Fruit fly (Drosophila melanogaster) whole organism, embryonic: ENCODE measurements around the gene CG10694.

Experiments
- Ada2b ChIP-seq: fragments of 200-800 bp; sonication (Bioruptor generic); IDR thresholded peaks from 2 replicates; pipeline ENCODE4 v1.3.6; 2022; ENCODE audit warnings: missing biosample characterization, missing genetic modification characterization
- Atf3 ChIP-seq: fragments of 200-800 bp; sonication (Bioruptor generic); optimal IDR thresholded peaks from 3 replicates; lab custom pipeline; 2016; ENCODE audit warnings: missing biosample characterization, missing genetic modification characterization
- B-H2 ChIP-seq: fragments of 200-800 bp; sonication (Bioruptor generic); optimal IDR thresholded peaks from 2 replicates; lab custom pipeline; 2018; ENCODE audit warnings: missing biosample characterization, mild to moderate bottlenecking, missing genetic modification characterization
- BtbVII ChIP-seq: fragments of 200-800 bp; sonication (Bioruptor generic); optimal IDR thresholded peaks from 3 replicates; lab custom pipeline; 2017; ENCODE audit warnings: missing biosample characterization, mild to moderate bottlenecking, missing genetic modification characterization
- CG10267 ChIP-seq: fragments of 200-800 bp; sonication (Bioruptor generic); optimal IDR thresholded peaks from 2 replicates; lab custom pipeline; 2018; ENCODE audit warnings: missing biosample characterization, mild to moderate bottlenecking, missing genetic modification characterization, moderate library complexity
- CG10543 ChIP-seq: fragments of 200-800 bp; sonication (Bioruptor generic); optimal IDR thresholded peaks from 3 replicates; lab custom pipeline; 2017; ENCODE audit warnings: missing biosample characterization, mild to moderate bottlenecking, missing genetic modification characterization, moderate library complexity
- CG10565 ChIP-seq: fragments of 200-800 bp; sonication (Bioruptor generic); optimal IDR thresholded peaks from 3 replicates; lab custom pipeline; 2016; ENCODE audit warnings: missing biosample characterization, mild to moderate bottlenecking, missing genetic modification characterization
- CG11695 ChIP-seq: fragments of 200-800 bp; sonication (Bioruptor generic); IDR thresholded peaks from 3 replicates; pipeline ENCODE4 v1.3.6; 2022; ENCODE audit warnings: missing biosample characterization, missing genetic modification characterization
- CG12659 ChIP-seq: fragments of 200-800 bp; sonication (Bioruptor generic); optimal IDR thresholded peaks from 3 replicates; lab custom pipeline; 2017; ENCODE audit warnings: mild to moderate bottlenecking, missing biosample characterization, missing genetic modification reagents, missing genetic modification characterization
- CG12942 ChIP-seq: fragments of 200-800 bp; sonication (Bioruptor generic); optimal IDR thresholded peaks from 3 replicates; lab custom pipeline; 2016; ENCODE audit warnings: missing biosample characterization, missing genetic modification characterization
- CG13894 ChIP-seq: fragments of 200-800 bp; sonication (Bioruptor generic); optimal IDR thresholded peaks from 3 replicates; lab custom pipeline; 2018; ENCODE audit warnings: missing biosample characterization, mild to moderate bottlenecking, missing genetic modification characterization, moderate library complexity
- CG14860 ChIP-seq: fragments of 200-800 bp; sonication (Bioruptor generic); IDR thresholded peaks from 3 replicates; pipeline ENCODE4 v1.3.6; 2022; ENCODE audit warnings: missing biosample characterization, missing genetic modification characterization; ENCODE audit not compliant: partially characterized antibody
- CG15269 ChIP-seq: fragments of 200-800 bp; sonication (Bioruptor generic); optimal IDR thresholded peaks from 2 replicates; lab custom pipeline; 2018; ENCODE audit warnings: missing biosample characterization, mild to moderate bottlenecking, missing genetic modification characterization, moderate library complexity
- CG15514 ChIP-seq: fragments of 200-800 bp; sonication (Bioruptor generic); optimal IDR thresholded peaks from 3 replicates; lab custom pipeline; 2017; ENCODE audit warnings: missing biosample characterization, missing genetic modification characterization, mild to moderate bottlenecking, moderate library complexity, missing genetic modification reagents
- CG18476 ChIP-seq: fragments of 200-800 bp; sonication (Bioruptor generic); optimal IDR thresholded peaks from 2 replicates; lab custom pipeline; 2016; ENCODE audit warnings: missing biosample characterization, mild to moderate bottlenecking, missing genetic modification characterization
- CG2678 ChIP-seq: fragments of 200-800 bp; sonication (Bioruptor generic); optimal IDR thresholded peaks from 3 replicates; lab custom pipeline; 2019; ENCODE audit warnings: missing biosample characterization, mild to moderate bottlenecking, missing genetic modification characterization, moderate library complexity
- CG3065 ChIP-seq: fragments of 200-800 bp; sonication (Bioruptor generic); optimal IDR thresholded peaks from 2 replicates; lab custom pipeline; 2016; ENCODE audit warnings: missing biosample characterization, missing genetic modification characterization
- CG3407 ChIP-seq: fragments of 200-800 bp; sonication (Bioruptor generic); optimal IDR thresholded peaks from 2 replicates; lab custom pipeline; 2018; ENCODE audit warnings: missing biosample characterization, mild to moderate bottlenecking, missing genetic modification characterization
- CG4360 ChIP-seq: fragments of 200-800 bp; sonication (Bioruptor generic); IDR thresholded peaks from 2 replicates; pipeline ENCODE4 v1.3.6; 2022; ENCODE audit warnings: missing biosample characterization, missing genetic modification characterization
- CG6254 ChIP-seq: fragments of 200-800 bp; sonication (Bioruptor generic); optimal IDR thresholded peaks from 3 replicates; lab custom pipeline; 2017; ENCODE audit warnings: mild to moderate bottlenecking, missing biosample characterization, missing genetic modification reagents, missing genetic modification characterization
- CG6689 ChIP-seq: fragments of 200-800 bp; sonication (Bioruptor generic); IDR thresholded peaks from 2 replicates; pipeline ENCODE4 v1.3.6; 2022; ENCODE audit warnings: missing biosample characterization, missing genetic modification characterization
- CG6765 ChIP-seq: fragments of 200-800 bp; sonication (Bioruptor generic); optimal IDR thresholded peaks from 3 replicates; lab custom pipeline; 2017; ENCODE audit warnings: missing biosample characterization, mild to moderate bottlenecking, missing genetic modification characterization
- CG7556 ChIP-seq: fragments of 200-800 bp; sonication (Bioruptor generic); optimal IDR thresholded peaks from 2 replicates; lab custom pipeline; 2017; ENCODE audit warnings: missing biosample characterization, mild to moderate bottlenecking, missing genetic modification characterization
- CG7928 ChIP-seq: fragments of 200-800 bp; sonication (Bioruptor generic); optimal IDR thresholded peaks from 2 replicates; lab custom pipeline; 2017; ENCODE audit warnings: missing biosample characterization, mild to moderate bottlenecking, missing genetic modification characterization
- CG8281 ChIP-seq: fragments of 200-800 bp; sonication (Bioruptor generic); optimal IDR thresholded peaks from 2 replicates; lab custom pipeline; 2018; ENCODE audit warnings: missing biosample characterization, mild to moderate bottlenecking, missing genetic modification characterization, moderate library complexity
- Fer2 ChIP-seq: fragments of 200-800 bp; sonication (Bioruptor generic); optimal IDR thresholded peaks from 2 replicates; lab custom pipeline; 2018; ENCODE audit warnings: missing biosample characterization, mild to moderate bottlenecking, missing genetic modification characterization, moderate library complexity
- Fer3 ChIP-seq: fragments of 200-800 bp; sonication (Bioruptor generic); optimal IDR thresholded peaks from 2 replicates; lab custom pipeline; 2018; ENCODE audit warnings: missing biosample characterization, mild to moderate bottlenecking, missing genetic modification characterization, moderate library complexity
- Hmr ChIP-seq: fragments of 200-800 bp; sonication (Bioruptor generic); optimal IDR thresholded peaks from 3 replicates; lab custom pipeline; 2017; ENCODE audit warnings: mild to moderate bottlenecking, missing biosample characterization, missing genetic modification reagents, missing genetic modification characterization
- Meics ChIP-seq: fragments of 200-800 bp; sonication (Bioruptor generic); optimal IDR thresholded peaks from 2 replicates; lab custom pipeline; 2017; ENCODE audit warnings: missing biosample characterization, mild to moderate bottlenecking, missing genetic modification characterization
- Optix ChIP-seq: fragments of 200-800 bp; sonication (Bioruptor generic); IDR thresholded peaks from 3 replicates; pipeline ENCODE4 v1.3.6; 2022; ENCODE audit warnings: missing biosample characterization, missing genetic modification characterization
- ap ChIP-seq: fragments of 200-800 bp; sonication (Bioruptor generic); IDR thresholded peaks from 2 replicates; pipeline ENCODE4 v1.3.6; 2022; ENCODE audit warnings: missing biosample characterization, missing genetic modification characterization
- cas ChIP-seq: fragments of 200-800 bp; sonication (Bioruptor generic); IDR thresholded peaks from 2 replicates; pipeline ENCODE4 v1.3.6; 2022; ENCODE audit warnings: missing biosample characterization, missing genetic modification characterization
- cg ChIP-seq: fragments of 200-800 bp; sonication (Bioruptor generic); optimal IDR thresholded peaks from 3 replicates; lab custom pipeline; 2019; ENCODE audit warnings: missing biosample characterization, mild to moderate bottlenecking, missing genetic modification characterization, moderate library complexity
- dan ChIP-seq: fragments of 200-800 bp; sonication (Bioruptor generic); IDR thresholded peaks from 2 replicates; pipeline ENCODE4 v1.3.6; 2022; ENCODE audit warnings: missing biosample characterization, missing genetic modification characterization
- dmrt11E ChIP-seq: fragments of 200-800 bp; sonication (Bioruptor generic); optimal IDR thresholded peaks from 3 replicates; lab custom pipeline; 2018; ENCODE audit warnings: missing biosample characterization, mild to moderate bottlenecking, missing genetic modification characterization, moderate library complexity
- emc ChIP-seq: fragments of 200-800 bp; sonication (Bioruptor generic); optimal IDR thresholded peaks from 2 replicates; lab custom pipeline; 2016; ENCODE audit warnings: missing biosample characterization, missing genetic modification characterization
- ems ChIP-seq: fragments of 200-800 bp; sonication (Bioruptor generic); optimal IDR thresholded peaks from 3 replicates; lab custom pipeline; 2016; ENCODE audit warnings: missing biosample characterization, missing genetic modification characterization
- exex ChIP-seq: fragments of 200-800 bp; sonication (Bioruptor generic); optimal IDR thresholded peaks from 4 replicates; lab custom pipeline; 2018; ENCODE audit warnings: missing biosample characterization, mild to moderate bottlenecking, missing genetic modification characterization, moderate library complexity
- fru ChIP-seq: fragments of >200 bp; optimal IDR thresholded peaks from 2 replicates; lab custom pipeline; 2017
- gro ChIP-seq: fragments of 200-800 bp; sonication (Bioruptor generic); optimal IDR thresholded peaks from 2 replicates; lab custom pipeline; 2016; ENCODE audit warnings: missing biosample characterization, missing genetic modification characterization
- her ChIP-seq: fragments of 200-800 bp; sonication (Bioruptor generic); optimal IDR thresholded peaks from 2 replicates; lab custom pipeline; 2016; ENCODE audit warnings: missing biosample characterization, missing genetic modification characterization
- ind ChIP-seq: fragments of 200-800 bp; sonication (Bioruptor generic); optimal IDR thresholded peaks from 3 replicates; lab custom pipeline; 2016; ENCODE audit warnings: missing biosample characterization, missing genetic modification characterization
- klu ChIP-seq: fragments of 200-800 bp; sonication (Bioruptor generic); IDR thresholded peaks from 2 replicates; pipeline ENCODE4 v1.3.6; 2022; ENCODE audit warnings: missing biosample characterization, missing genetic modification characterization
- lola ChIP-seq, 3 experiments: fragments of >200 bp in 2 of 3; fragments of 200-800 bp in 1 of 3; sonication (Bioruptor generic) in 1 of 3; optimal IDR thresholded peaks; 2 replicates each; lab custom pipeline; 2017 to 2019; ENCODE audit warnings: missing biosample characterization in 3 of 3, missing genetic modification characterization in 3 of 3, mild to moderate bottlenecking in 1 of 3, moderate library complexity in 1 of 3
- otp ChIP-seq: fragments of 200-800 bp; sonication (Bioruptor generic); IDR thresholded peaks from 3 replicates; pipeline ENCODE4, ENCODE4 v1.3.6; 2022; ENCODE audit warnings: missing biosample characterization, missing genetic modification characterization
- scrt ChIP-seq: fragments of 200-800 bp; sonication (Bioruptor generic); optimal IDR thresholded peaks from 2 replicates; lab custom pipeline; 2018; ENCODE audit warnings: missing biosample characterization, mild to moderate bottlenecking, missing genetic modification characterization, moderate library complexity
- sd ChIP-seq: fragments of 200-800 bp; sonication (Bioruptor generic); optimal IDR thresholded peaks from 3 replicates; lab custom pipeline; 2018; ENCODE audit warnings: missing biosample characterization, mild to moderate bottlenecking, missing genetic modification characterization, moderate library complexity
- sug ChIP-seq: fragments of 200-800 bp; optimal IDR thresholded peaks from 2 replicates; lab custom pipeline; 2019; ENCODE audit warnings: missing biosample characterization, mild to moderate bottlenecking, missing genetic modification characterization, moderate library complexity
- tin ChIP-seq: fragments of 200-800 bp; sonication (Bioruptor generic); optimal IDR thresholded peaks from 3 replicates; lab custom pipeline; 2016; ENCODE audit warnings: missing biosample characterization, missing genetic modification characterization
- tll ChIP-seq, 2 experiments: fragments of 200-800 bp in 1 of 2; fragments of >200 bp in 1 of 2; sonication (Bioruptor generic) in 1 of 2; optimal IDR thresholded peaks; 2 replicates each; lab custom pipeline; 2017 to 2019; ENCODE audit warnings: missing biosample characterization in 2 of 2, missing genetic modification characterization in 2 of 2, mild to moderate bottlenecking in 1 of 2, moderate library complexity in 1 of 2
- zen ChIP-seq: fragments of 200-800 bp; sonication (Bioruptor generic); optimal IDR thresholded peaks from 3 replicates; lab custom pipeline; 2018; ENCODE audit warnings: missing biosample characterization, mild to moderate bottlenecking, missing genetic modification characterization, moderate library complexity

Gene CG10694

DNA sequence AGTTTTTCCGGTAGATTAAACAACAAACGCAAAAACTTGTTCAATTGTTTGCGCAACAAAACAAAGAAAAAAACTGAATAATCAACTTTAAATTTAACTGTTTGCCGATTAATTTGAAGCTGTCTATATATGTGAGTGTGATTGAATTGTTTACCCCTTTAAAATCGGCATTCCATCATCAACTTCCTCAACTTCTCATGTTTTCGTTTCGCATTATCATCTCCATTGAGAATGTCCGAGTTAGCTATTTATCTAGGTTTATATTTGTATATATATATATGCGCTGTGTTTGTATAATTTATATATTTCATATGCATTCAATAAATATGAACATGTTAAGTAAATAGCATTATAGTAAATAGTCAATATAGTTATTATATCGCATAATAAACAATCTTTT lies 4.8 kb upstream of the CG10694 start (continued):
- TF ChIP-seq Optix (GFP tag; lab: Robert Waterston, UW) (no peak), BtbVII (GFP tag; lab: Kevin White, UChicago) (peak; percentile 57), CG13894 (tag; lab: Kevin White, UChicago) (peak; percentile 49), CG11695 (peak; percentile 34; the same call in 1 of the 3 replicates), CG10267 (tag; lab: Kevin White, UChicago) (no peak), sug (tag; lab: Kevin White, UChicago) (peak; percentile 23), Fer3 (tag; lab: Kevin White, UChicago) (peak; percentile 43), sd (tag; lab: Kevin White, UChicago) (peak; percentile 77), Ada2b (GFP tag; lab: Robert Waterston, UW) (no peak), B-H2 (GFP tag; lab: Kevin White, UChicago) (peak; percentile 46), Atf3 (GFP tag; lab: Kevin White, UChicago) (no peak), dan (GFP tag; lab: Robert Waterston, UW) (no peak), her (GFP tag; lab: Kevin White, UChicago) (no peak), CG15269 (peak; percentile 44), cas (GFP tag; lab: Robert Waterston, UW) (no peak), CG7556 (GFP tag; lab: Kevin White, UChicago) (no peak), lola (GFP tag; optimal IDR thresholded peaks at IDR 0.05; lab: Kevin White, UChicago) (no peak), dmrt11E (tag; lab: Kevin White, UChicago) (no peak), CG14860 (GFP tag; lab: Robert Waterston, UW) (no peak), scrt (GFP tag; lab: Kevin White, UChicago) (no peak), CG10565 (GFP tag; lab: Kevin White, UChicago) (no peak), otp (no peak), CG4360 (GFP tag; lab: Robert Waterston, UW) (no peak), zen (tag; lab: Kevin White, UChicago) (no peak), tll (GFP tag; optimal IDR thresholded peaks at IDR 0.05; lab: Kevin White, UChicago) (no peak), emc (no peak), CG2678 (peak; percentile 66), exex (tag; lab: Kevin White, UChicago) (peak; percentile 11), CG10543 (GFP tag; lab: Kevin White, UChicago) (peak; percentile 32), Hmr (peak; percentile 65), fru (lab: Kevin White, UChicago) (no peak), gro (GFP tag; lab: Kevin White, UChicago) (no peak), CG6254 (no peak), CG18476 (no peak), klu (GFP tag; lab: Robert Waterston, UW) (no peak), CG15514 (GFP tag; lab: Kevin White, UChicago) (peak; percentile 11), Fer2 (tag; lab: Kevin White, UChicago) (peak; percentile 8), CG3065 (GFP tag; lab: Kevin White, UChicago) (no peak), CG7928 (GFP tag; lab: Kevin White, UChicago) (no peak), CG6765 (GFP tag; lab: Kevin White, UChicago) (peak; percentile 41), tin (GFP tag; lab: Kevin White, UChicago) (no peak), ems (GFP tag; lab: Kevin White, UChicago) (no peak), ind (GFP tag; lab: Kevin White, UChicago) (no peak), CG3407 (GFP tag; lab: Kevin White, UChicago) (no peak), CG12659 (GFP tag; lab: Kevin White, UChicago) (peak; percentile 11), cg (GFP tag; lab: Kevin White, UChicago) (no peak), CG6689 (no peak), Meics (GFP tag; lab: Kevin White, UChicago) (peak; percentile 29), ap (GFP tag; lab: Robert Waterston, UW) (no peak), CG8281 (tag; lab: Kevin White, UChicago) (no peak), CG12942 (GFP tag; lab: Kevin White, UChicago) (no peak)
